Worm (Caenorhabditis elegans) whole organism, L3 larva: ENCODE results near the gene klp-20.

ENCODE experiments used
- ZK546.5 ChIP-seq: sonication (generic microtip); optimal IDR thresholded peaks from 2 replicates; lab custom pipeline; 2017; ENCODE audit warnings: missing biosample characterization, missing genetic modification characterization
- aly-2 ChIP-seq: fragments of 150-350 bp; optimal IDR thresholded peaks from 2 replicates; lab custom pipeline; 2014; ENCODE audit warnings: missing biosample characterization, missing genetic modification characterization
- ama-1 ChIP-seq: fragments of 150-350 bp; optimal IDR thresholded peaks from 2 replicates; lab custom pipeline; 2018
- ceh-16 ChIP-seq: sonication (generic microtip); optimal IDR thresholded peaks from 2 replicates; lab custom pipeline; 2017; ENCODE audit warnings: missing biosample characterization, missing genetic modification characterization
- ceh-28 ChIP-seq: fragments of 150-350 bp; optimal IDR thresholded peaks from 2 replicates; lab custom pipeline; 2014; ENCODE audit warnings: missing biosample characterization, missing genetic modification reagents, missing genetic modification characterization
- ceh-82 ChIP-seq: fragments of 150-350 bp; optimal IDR thresholded peaks from 2 replicates; lab custom pipeline; 2014; ENCODE audit warnings: missing biosample characterization, missing genetic modification characterization
- egl-5 ChIP-seq: fragments of 150-350 bp; optimal IDR thresholded peaks from 2 replicates; lab custom pipeline; 2017; ENCODE audit warnings: missing biosample characterization, missing genetic modification reagents, missing genetic modification characterization, inconsistent platforms
- elt-2 ChIP-seq: sonication (generic microtip); optimal IDR thresholded peaks from 2 replicates; lab custom pipeline; 2016; ENCODE audit warnings: missing genetic modification reagents, mild to moderate bottlenecking, missing genetic modification characterization, missing compliant biosample characterization
- elt-3 ChIP-seq, 3 experiments: fragments of 150-350 bp in 1 of 3; sonication (generic microtip) in 2 of 3; optimal IDR thresholded peaks; 2 replicates in 2 of 3; 4 replicates in 1 of 3; lab custom pipeline; 2014 to 2017; ENCODE audit warnings: missing biosample characterization in 3 of 3, missing genetic modification characterization in 3 of 3
- fkh-10 ChIP-seq: sonication (generic microtip); optimal IDR thresholded peaks from 2 replicates; lab custom pipeline; 2017; ENCODE audit warnings: missing biosample characterization, missing genetic modification reagents, missing genetic modification characterization
- fkh-2 ChIP-seq: fragments of 150-350 bp; optimal IDR thresholded peaks from 2 replicates; lab custom pipeline; 2014; ENCODE audit warnings: missing biosample characterization, missing genetic modification reagents, missing genetic modification characterization
- fos-1 ChIP-seq: fragments of 150-350 bp; optimal IDR thresholded peaks from 2 replicates; lab custom pipeline; 2014; ENCODE audit warnings: missing biosample characterization, missing genetic modification characterization
- hmg-11 ChIP-seq: sonication (generic microtip); optimal IDR thresholded peaks from 2 replicates; lab custom pipeline; 2016; ENCODE audit warnings: missing genetic modification characterization, missing compliant biosample characterization
- jun-1 ChIP-seq: fragments of 150-350 bp; optimal IDR thresholded peaks from 2 replicates; lab custom pipeline; 2014; ENCODE audit warnings: missing biosample characterization, missing genetic modification reagents, missing genetic modification characterization
- lin-15B ChIP-seq: fragments of 150-350 bp; optimal IDR thresholded peaks from 2 replicates; lab custom pipeline; 2014; ENCODE audit warnings: missing biosample characterization, missing genetic modification characterization
- lsy-12 ChIP-seq: sonication (generic microtip); optimal IDR thresholded peaks from 2 replicates; lab custom pipeline; 2016; ENCODE audit warnings: mild to moderate bottlenecking, missing genetic modification characterization, missing compliant biosample characterization
- mdl-1 ChIP-seq: fragments of 150-350 bp; optimal IDR thresholded peaks from 2 replicates; lab custom pipeline; 2014; ENCODE audit warnings: missing biosample characterization, missing genetic modification characterization
- mml-1 ChIP-seq: fragments of 150-350 bp; sonication (generic microtip); optimal IDR thresholded peaks from 3 replicates; lab custom pipeline; 2014; ENCODE audit warnings: missing biosample characterization, missing genetic modification characterization
- nfya-1 ChIP-seq: sonication (generic microtip); optimal IDR thresholded peaks from 2 replicates; lab custom pipeline; 2017; ENCODE audit warnings: missing genetic modification characterization, mild to moderate bottlenecking, missing compliant biosample characterization, antibody characterized with exemption, moderate library complexity; ENCODE audit not compliant: insufficient read depth
- nhr-11 ChIP-seq: fragments of 150-350 bp; optimal IDR thresholded peaks from 2 replicates; lab custom pipeline; 2014; ENCODE audit warnings: missing biosample characterization, missing genetic modification characterization
- nhr-12 ChIP-seq: fragments of 150-350 bp; optimal IDR thresholded peaks from 2 replicates; lab custom pipeline; 2014; ENCODE audit warnings: missing biosample characterization, missing genetic modification characterization
- nhr-23 ChIP-seq: fragments of 150-350 bp; optimal IDR thresholded peaks from 2 replicates; lab custom pipeline; 2014; ENCODE audit warnings: missing biosample characterization, missing genetic modification reagents, missing genetic modification characterization
- nhr-237 ChIP-seq: fragments of 150-350 bp; optimal IDR thresholded peaks from 2 replicates; lab custom pipeline; 2014; ENCODE audit warnings: missing biosample characterization, missing genetic modification characterization
- nhr-25 ChIP-seq: sonication (generic microtip); optimal IDR thresholded peaks from 2 replicates; lab custom pipeline; 2017; ENCODE audit warnings: missing biosample characterization, missing genetic modification characterization
- nhr-67 ChIP-seq: fragments of 150-350 bp; optimal IDR thresholded peaks from 2 replicates; lab custom pipeline; 2014; ENCODE audit warnings: missing biosample characterization, missing genetic modification characterization
- nhr-76 ChIP-seq: fragments of 150-350 bp; sonication (generic microtip); optimal IDR thresholded peaks from 5 replicates; lab custom pipeline; 2014; ENCODE audit warnings: missing biosample characterization, missing genetic modification characterization
- nhr-77 ChIP-seq: fragments of 150-350 bp; optimal IDR thresholded peaks from 2 replicates; lab custom pipeline; 2014; ENCODE audit warnings: missing biosample characterization, missing genetic modification characterization
- pha-4 ChIP-seq: fragments of 150-350 bp; optimal IDR thresholded peaks from 2 replicates; lab custom pipeline; 2014; ENCODE audit warnings: missing biosample characterization, missing genetic modification reagents, missing genetic modification characterization
- pqm-1 ChIP-seq: fragments of 150-350 bp; optimal IDR thresholded peaks from 2 replicates; lab custom pipeline; 2017; ENCODE audit warnings: missing biosample characterization, missing genetic modification characterization, inconsistent platforms
- sea-2 ChIP-seq: fragments of 150-350 bp; sonication (generic microtip); optimal IDR thresholded peaks from 4 replicates; lab custom pipeline; 2014; ENCODE audit warnings: missing biosample characterization, missing genetic modification reagents, missing genetic modification characterization
- skn-1 ChIP-seq: fragments of 150-350 bp; optimal IDR thresholded peaks from 2 replicates; lab custom pipeline; 2014; ENCODE audit warnings: missing biosample characterization, missing genetic modification characterization
- snpc-4 ChIP-seq: fragments of 150-350 bp; optimal IDR thresholded peaks from 2 replicates; lab custom pipeline; 2014; ENCODE audit warnings: missing biosample characterization, missing genetic modification characterization
- tbx-2 ChIP-seq: sonication (generic microtip); optimal IDR thresholded peaks from 2 replicates; lab custom pipeline; 2016; ENCODE audit warnings: mild to moderate bottlenecking, missing genetic modification characterization, missing compliant biosample characterization
- unc-39 ChIP-seq: sonication (generic microtip); optimal IDR thresholded peaks from 4 replicates; lab custom pipeline; 2017; ENCODE audit warnings: missing biosample characterization, missing genetic modification characterization
- unc-62 ChIP-seq: fragments of 150-350 bp; sonication (generic microtip); optimal IDR thresholded peaks from 4 replicates; lab custom pipeline; 2014; ENCODE audit warnings: missing biosample characterization, missing genetic modification reagents, missing genetic modification characterization
- zag-1 ChIP-seq: fragments of 150-350 bp; optimal IDR thresholded peaks from 2 replicates; lab custom pipeline; 2014; ENCODE audit warnings: missing biosample characterization, missing genetic modification characterization
- ztf-11 ChIP-seq: fragments of 150-350 bp; optimal IDR thresholded peaks from 2 replicates; lab custom pipeline; 2014; ENCODE audit warnings: missing biosample characterization, missing genetic modification characterization
- ztf-4 ChIP-seq: fragments of 150-350 bp; optimal IDR thresholded peaks from 2 replicates; lab custom pipeline; 2014; ENCODE audit warnings: missing biosample characterization, missing genetic modification characterization

The klp-20 gene

ce11 chrIII:171617-172016 is 38.2 kb upstream of the klp-20 start, which contains the start of the genes F40G9.9 and F40G9.12:
F40G9.9 (minus strand) TSS chrIII:171717.
F40G9.12 (plus strand) TSS chrIII:171847.
- TF ChIP-seq hmg-11 (tag; lab: Kevin White, UChicago): no peak
- no peak for TF ChIP-seq tbx-2 (tag; lab: Kevin White, UChicago)
- TF ChIP-seq snpc-4 (tag; lab: Kevin White, UChicago): no peak
- no peak for TF ChIP-seq unc-39
- TF ChIP-seq elt-3 (tag; optimal IDR thresholded peaks at IDR 0.05; lab: Kevin White, UChicago): no peak
- no peak for TF ChIP-seq ZK546.5 (tag; lab: Kevin White, UChicago)
- no peak for TF ChIP-seq ceh-28 (tag; lab: Kevin White, UChicago)
- no peak for TF ChIP-seq ceh-82
- TF ChIP-seq nhr-76 (tag; lab: Kevin White, UChicago): no peak
- TF ChIP-seq ama-1 (lab: Kevin White, UChicago): no peak
- no peak for TF ChIP-seq ztf-11 (tag; lab: Kevin White, UChicago)
- TF ChIP-seq lin-15B (tag; lab: Kevin White, UChicago): no peak
- TF ChIP-seq nhr-77 (tag; lab: Kevin White, UChicago): no peak
- TF ChIP-seq unc-62 (GFP tag; lab: Kevin White, UChicago): no peak
- no peak for TF ChIP-seq lsy-12 (tag; lab: Kevin White, UChicago)
- TF ChIP-seq mml-1: no peak
- TF ChIP-seq pha-4 (tag; lab: Kevin White, UChicago): no peak

- no peak for TF ChIP-seq zag-1 (tag; lab: Kevin White, UChicago)
Observed at ce11 chrIII:173501-173900, 36.3 kb upstream of the klp-20 start, which contains the start of gene F40G9.19. F40G9.19 (plus strand) TSS chrIII:173801.

- TF ChIP-seq ceh-82: no peak
- TF ChIP-seq nhr-12 (tag; lab: Kevin White, UChicago): no peak
- no peak for TF ChIP-seq nfya-1 (tag; lab: Kevin White, UChicago)
- no peak for TF ChIP-seq mdl-1 (tag; lab: Kevin White, UChicago)
Observed at ce11 chrIII:175733-176132, 34.1 kb upstream of the klp-20 start, which contains the start of gene clec-148. clec-148 (minus strand) TSS chrIII:175833.

DNA sequence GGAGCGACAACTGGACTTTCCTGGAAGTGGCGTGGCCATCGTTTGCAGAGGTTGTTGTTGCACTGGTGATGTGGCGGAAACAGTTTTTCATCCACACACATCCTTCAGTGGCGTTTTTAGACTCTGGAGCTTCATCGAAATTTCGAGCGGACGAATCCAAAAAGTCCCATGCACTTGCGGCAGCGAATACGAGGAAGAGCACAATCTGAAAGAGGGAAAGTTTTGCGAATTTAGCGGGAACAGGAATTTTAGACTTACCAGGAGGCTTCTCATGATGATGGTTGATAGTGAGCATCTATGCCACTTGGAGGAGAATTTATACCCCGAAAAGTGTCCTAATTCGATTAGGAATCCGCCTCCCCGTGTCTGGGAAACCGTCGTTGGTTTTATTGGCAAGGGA is 32.1 kb upstream of the klp-20 start, which contains the start of gene F40G9.14:
TSS of gene F40G9.14 (minus strand) at position 101 of the 400 bp plus-strand sequence.
- TF ChIP-seq egl-5 (no peak), aly-2 (tag; lab: Kevin White, UChicago) (no peak), fkh-10 (GFP tag; lab: Kevin White, UChicago) (no peak), ceh-28 (tag; lab: Kevin White, UChicago) (no peak), fkh-2 (tag; lab: Kevin White, UChicago) (no peak), ama-1 (lab: Kevin White, UChicago) (no peak), nhr-67 (no peak), ZK546.5 (tag; lab: Kevin White, UChicago) (no peak), lin-15B (tag; lab: Kevin White, UChicago) (no peak), nhr-237 (tag; lab: Kevin White, UChicago) (no peak), unc-62 (GFP tag; lab: Kevin White, UChicago) (no peak), ztf-4 (tag; lab: Kevin White, UChicago) (no peak)

DNA sequence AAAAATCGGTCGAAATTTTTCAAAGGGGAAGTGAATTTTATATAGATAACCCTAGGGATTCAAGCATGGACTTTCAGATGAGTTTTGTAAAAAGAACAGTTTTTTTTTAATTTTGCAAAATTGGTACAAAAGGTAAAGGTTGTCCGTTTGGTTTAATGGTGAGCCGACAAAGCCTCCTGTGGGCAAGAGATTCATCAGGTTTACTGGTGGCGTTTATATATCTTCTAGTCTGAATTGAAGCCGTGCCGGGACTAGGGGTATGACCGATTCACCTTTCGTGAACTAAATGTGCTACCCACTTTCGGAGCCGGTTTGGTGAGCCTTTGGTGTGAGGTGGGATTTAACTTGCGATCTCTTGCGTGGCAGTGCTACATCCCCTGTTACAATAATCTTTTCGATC is 31.7 kb upstream of the klp-20 start:
- TF ChIP-seq nhr-11 (no peak), snpc-4 (tag; lab: Kevin White, UChicago) (no peak), fkh-2 (tag; lab: Kevin White, UChicago) (no peak), hmg-11 (tag; lab: Kevin White, UChicago) (no peak), nhr-237 (tag; lab: Kevin White, UChicago) (no peak), ceh-16 (tag; lab: Kevin White, UChicago) (no peak), elt-2 (tag; lab: Kevin White, UChicago) (no peak), mml-1 (no peak), ceh-28 (tag; lab: Kevin White, UChicago) (no peak), pqm-1 (tag; lab: Kevin White, UChicago) (no peak), ztf-4 (tag; lab: Kevin White, UChicago) (no peak), fos-1 (no peak), skn-1 (tag; lab: Kevin White, UChicago) (no peak), aly-2 (tag; lab: Kevin White, UChicago) (no peak), jun-1 (no peak), tbx-2 (tag; lab: Kevin White, UChicago) (no peak), nhr-25 (no peak), sea-2 (no peak), nhr-23 (tag; lab: Kevin White, UChicago) (no peak), ceh-82 (no peak)
